Fruit fly (Drosophila melanogaster) S2 (cell line): ENCODE results near the gene CG18731.

Experiments used
- CG8478 ChIP-seq: fragments of >200 bp; optimal IDR thresholded peaks from 2 replicates; lab custom pipeline; 2018
- CTCF ChIP-seq, 2 experiments: fragments of >200 bp; optimal IDR thresholded peaks; 2 replicates each; lab custom pipeline; 2018

dm6 chr3R:29763804-29764203, 39.0 kb downstream of the CG18731 start:
- TF ChIP-seq CTCF (optimal IDR thresholded peaks at IDR 0.05; lab: Kevin White, UChicago), result no peak
- no peak for TF ChIP-seq CG8478
